Fruit fly (Drosophila melanogaster): Measurements from ENCODE around the gene CG14042.
A peak's percentile ranks its signal among the peaks of the same experiment; 100 is the strongest.

CG14042 gene

dm6 chr2L:5070797-5071579, 33.5 kb downstream of the CG14042 start, which contains the start of gene RpL37A (continued):
- TF ChIP-seq knrl (GFP tag; IDR thresholded peaks at IDR 0.05; ENCODE audit: partially characterized antibody) (peak; percentile 24; the same call in 1 of the 3 replicates), CG6854 (GFP tag; optimal IDR thresholded peaks at IDR 0.05) (peak; percentile 84), row (GFP tag; IDR thresholded peaks at IDR 0.05) (peak; percentile 64), CG9817 (tag; optimal IDR thresholded peaks at IDR 0.05) (peak; percentile 70), CG3065 (GFP tag; optimal IDR thresholded peaks at IDR 0.05) (no peak), Dad (GFP tag; optimal IDR thresholded peaks at IDR 0.05) (peak; percentile 73), psq (GFP tag; optimal IDR thresholded peaks at IDR 0.05) (peak; percentile 30), odd (GFP tag; optimal IDR thresholded peaks at IDR 0.05) (peak; percentile 84), CG7786 (GFP tag; optimal IDR thresholded peaks at IDR 0.05) (peak; percentile 35), CTCF (GFP tag; optimal IDR thresholded peaks at IDR 0.05) (peak; percentile 70), CG3838 (GFP tag; optimal IDR thresholded peaks at IDR 0.05) (peak; percentile 18), Dbx (GFP tag; IDR thresholded peaks at IDR 0.05) (peak; percentile 86), trem (tag; optimal IDR thresholded peaks at IDR 0.05) (peak; percentile 88), Dfd (GFP tag; optimal IDR thresholded peaks at IDR 0.05) (no peak), CG2202 (tag; optimal IDR thresholded peaks at IDR 0.05) (peak; percentile 59), gsb (GFP tag; IDR thresholded peaks at IDR 0.05) (peak; percentile 54; the same call in 1 of the 2 replicates), cato (GFP tag; optimal IDR thresholded peaks at IDR 0.05; ENCODE audit: borderline replicate concordance) (no peak), CG11085 (GFP tag; IDR thresholded peaks at IDR 0.05) (peak; percentile 62; the same call in 1 of the 2 replicates), bowl (GFP tag; IDR thresholded peaks at IDR 0.05) (no peak), CG12942 (GFP tag; optimal IDR thresholded peaks at IDR 0.05) (peak; percentile 48), CoRest (tag; optimal IDR thresholded peaks at IDR 0.05) (peak; percentile 68), CG4730 (GFP tag; IDR thresholded peaks at IDR 0.05) (no peak), tap (tag; optimal IDR thresholded peaks at IDR 0.05) (peak; percentile 66), CG7271 (tag; optimal IDR thresholded peaks at IDR 0.05) (peak; percentile 93), Oli (tag; optimal IDR thresholded peaks at IDR 0.05) (peak; percentile 49), gfzf (GFP tag; optimal IDR thresholded peaks at IDR 0.05) (peak; percentile 99), Ets97D (GFP tag; optimal IDR thresholded peaks at IDR 0.05) (peak; percentile 99), Aef1 (GFP tag; IDR thresholded peaks at IDR 0.05) (no peak; the same call in 2 of the 3 replicates), CG12071 (GFP tag; optimal IDR thresholded peaks at IDR 0.05) (peak; percentile 78), CG2712 (tag; optimal IDR thresholded peaks at IDR 0.05) (peak; percentile 81), CG3407 (GFP tag; optimal IDR thresholded peaks at IDR 0.05) (peak; percentile 69), CG4617 (GFP tag; optimal IDR thresholded peaks at IDR 0.05; ENCODE audit: borderline replicate concordance) (peak; percentile 41), Antp (GFP tag; optimal IDR thresholded peaks at IDR 0.05) (peak; percentile 60), CG14860 (GFP tag; IDR thresholded peaks at IDR 0.05; ENCODE audit: partially characterized antibody) (no peak), CG18011 (GFP tag; optimal IDR thresholded peaks at IDR 0.05) (peak; percentile 31), CG13894 (tag; optimal IDR thresholded peaks at IDR 0.05) (peak; percentile 83), Lhr (GFP tag; optimal IDR thresholded peaks at IDR 0.05) (peak; percentile 92), B-H1 (GFP tag; IDR thresholded peaks at IDR 0.05) (peak; percentile 54; the same call in 1 of the 3 replicates), CrebB (tag; optimal IDR thresholded peaks at IDR 0.05) (peak; percentile 59), hb (GFP tag; IDR thresholded peaks at IDR 0.05; ENCODE audit: partially characterized antibody) (no peak), ash1 (GFP tag; optimal IDR thresholded peaks at IDR 0.05) (peak; percentile 74), Scr (GFP tag; IDR thresholded peaks at IDR 0.05; ENCODE audit: partially characterized antibody) (peak; percentile 37; the same call in 1 of the 2 replicates), CG9797 (GFP tag; optimal IDR thresholded peaks at IDR 0.05) (peak; percentile 96), CG6175 (GFP tag; IDR thresholded peaks at IDR 0.05) (peak; percentile 72; the same call in 2 of the 3 replicates), ase (GFP tag; IDR thresholded peaks at IDR 0.05) (peak; percentile 57; the same call in 1 of the 3 replicates), ci (GFP tag; IDR thresholded peaks at IDR 0.05) (peak; percentile 96), CG8290 (GFP tag; optimal IDR thresholded peaks at IDR 0.05) (peak; percentile 86), CG8290 (tag; optimal IDR thresholded peaks at IDR 0.05) (peak; percentile 81 to 89), CG13424 (tag; optimal IDR thresholded peaks at IDR 0.05) (peak; percentile 28)
